Worm (Caenorhabditis elegans) whole organism, midembryonic: Measurements from ENCODE around the gene srp-8.

Experiments
- T22C8.4 ChIP-seq: fragments of 200-800 bp; sonication (Bioruptor generic); IDR thresholded peaks from 2 replicates; pipeline ENCODE4 v1.3.6; 2022; ENCODE audit warnings: missing genetic modification characterization, missing compliant biosample characterization
- cog-1 ChIP-seq: sonication (generic microtip); optimal IDR thresholded peaks from 2 replicates; lab custom pipeline; 2016; ENCODE audit warnings: missing genetic modification characterization, missing compliant biosample characterization
- flt-1 ChIP-seq: fragments of 200-800 bp; sonication (Bioruptor generic); IDR thresholded peaks from 2 replicates; pipeline ENCODE4 v1.3.6; 2022; ENCODE audit warnings: missing genetic modification characterization, missing compliant biosample characterization
- klf-2 ChIP-seq: fragments of 200-800 bp; sonication (Bioruptor generic); conservative IDR thresholded peaks from 2 replicates; pipeline ENCODE4 v1.3.6; 2022; ENCODE audit warnings: missing genetic modification reagents, missing genetic modification characterization, missing compliant biosample characterization
- med-1 ChIP-seq: sonication (generic microtip); optimal IDR thresholded peaks from 2 replicates; lab custom pipeline; 2017; ENCODE audit warnings: missing genetic modification characterization, mild to moderate bottlenecking, missing compliant biosample characterization, antibody characterized with exemption, missing genetic modification reagents; ENCODE audit not compliant: insufficient read depth
- ref-1 ChIP-seq: fragments of 200-800 bp; sonication (Bioruptor generic); conservative IDR thresholded peaks from 2 replicates; pipeline ENCODE4 v1.3.6; 2022; ENCODE audit warnings: missing genetic modification reagents, missing genetic modification characterization, missing compliant biosample characterization
- tab-1 ChIP-seq: fragments of 200-800 bp; sonication (Bioruptor generic); IDR thresholded peaks from 2 replicates; pipeline ENCODE4 v1.3.6; 2022; ENCODE audit warnings: missing genetic modification characterization, missing compliant biosample characterization
- ztf-23 ChIP-seq: fragments of 200-800 bp; sonication (Bioruptor generic); IDR thresholded peaks from 2 replicates; pipeline ENCODE4 v1.3.6; 2022; ENCODE audit warnings: missing genetic modification reagents, missing genetic modification characterization, missing compliant biosample characterization
- ztf-29 ChIP-seq: fragments of 200-800 bp; sonication (Bioruptor generic); IDR thresholded peaks from 2 replicates; pipeline ENCODE4 v1.3.6; 2022; ENCODE audit warnings: missing genetic modification reagents, missing genetic modification characterization, missing compliant biosample characterization

The srp-8 gene

DNA sequence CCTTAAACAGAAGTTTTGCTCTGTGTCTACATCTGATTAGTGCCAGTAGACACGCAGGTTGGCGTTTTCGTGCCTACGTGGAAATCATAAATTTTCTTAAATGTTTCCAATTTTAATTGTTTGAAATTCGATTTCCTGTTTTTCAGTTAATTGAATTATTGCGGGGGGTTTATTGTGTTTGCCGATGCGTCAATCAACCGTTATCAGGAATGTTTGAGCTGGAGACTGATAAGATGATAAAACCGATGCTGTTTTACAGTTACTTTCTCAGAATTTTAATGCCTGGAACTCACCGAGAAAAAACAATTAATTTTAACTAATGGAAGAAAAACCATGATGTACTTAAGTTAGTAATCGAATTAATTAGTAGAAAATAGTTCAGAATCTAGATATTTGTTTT, 33.6 kb downstream of the srp-8 start:
- no peak for TF ChIP-seq ref-1 (GFP tag; lab: Robert Waterston, UW)
- TF ChIP-seq med-1 (GFP tag; lab: Kevin White, UChicago): no peak
- TF ChIP-seq tab-1 (GFP tag; lab: Robert Waterston, UW): no peak
- TF ChIP-seq klf-2 (GFP tag; lab: Robert Waterston, UW): no peak
- no peak for TF ChIP-seq ztf-29 (GFP tag; lab: Robert Waterston, UW)
- no peak for TF ChIP-seq flt-1 (GFP tag; lab: Robert Waterston, UW)
- no peak for TF ChIP-seq cog-1 (tag; lab: Kevin White, UChicago)
- no peak for TF ChIP-seq ztf-23
- TF ChIP-seq T22C8.4 (GFP tag; lab: Robert Waterston, UW): no peak

ce11 chrV:8217661-8218265, 34.3 kb downstream of the srp-8 start, which contains the start of gene K07C11.8:
Gene K07C11.8, minus strand, starts transcription at chrV:8217884.
- TF ChIP-seq ztf-29 (GFP tag; lab: Robert Waterston, UW): no peak
- TF ChIP-seq ztf-23: no peak
- no peak for TF ChIP-seq klf-2 (GFP tag; lab: Robert Waterston, UW)
- no peak for TF ChIP-seq flt-1 (GFP tag; lab: Robert Waterston, UW)
- no peak for TF ChIP-seq ref-1 (GFP tag; lab: Robert Waterston, UW)
- no peak for TF ChIP-seq T22C8.4 (GFP tag; lab: Robert Waterston, UW)
- no peak for TF ChIP-seq med-1 (GFP tag; lab: Kevin White, UChicago)
- no peak for TF ChIP-seq cog-1 (tag; lab: Kevin White, UChicago)
- no peak for TF ChIP-seq tab-1 (GFP tag; lab: Robert Waterston, UW)

- TF ChIP-seq ztf-23: no peak
- no peak for TF ChIP-seq cog-1 (tag; lab: Kevin White, UChicago)
- TF ChIP-seq ref-1 (GFP tag; lab: Robert Waterston, UW): no peak
- TF ChIP-seq tab-1 (GFP tag; lab: Robert Waterston, UW): no peak
- TF ChIP-seq flt-1 (GFP tag; lab: Robert Waterston, UW): no peak
- no peak for TF ChIP-seq ztf-29 (GFP tag; lab: Robert Waterston, UW)
- no peak for TF ChIP-seq T22C8.4 (GFP tag; lab: Robert Waterston, UW)
- no peak for TF ChIP-seq med-1 (GFP tag; lab: Kevin White, UChicago)
- no peak for TF ChIP-seq klf-2 (GFP tag; lab: Robert Waterston, UW)
Measured at ce11 chrV:8219550-8219949, 36.1 kb downstream of the srp-8 start.

DNA sequence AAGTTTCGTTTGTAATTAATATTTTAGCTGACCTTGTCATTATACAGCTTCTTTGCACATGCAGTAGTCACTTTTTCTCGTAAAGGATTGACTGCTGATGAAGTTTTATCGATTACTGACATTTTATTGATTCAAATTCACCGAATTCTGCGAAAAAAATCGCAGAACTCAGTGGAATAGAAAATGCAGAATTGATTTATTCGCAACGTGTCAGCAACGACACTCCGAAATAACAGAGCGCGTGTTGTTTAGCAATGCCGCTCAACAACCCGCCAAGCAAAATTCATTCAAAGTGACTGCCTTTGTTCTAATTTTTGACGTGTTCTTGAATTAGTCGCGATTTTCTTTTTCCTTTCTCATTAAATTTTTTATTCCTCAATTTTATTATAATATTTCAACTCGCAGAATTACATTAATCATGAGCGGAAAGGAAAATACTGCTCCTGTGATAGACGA, 37.6 kb downstream of the srp-8 start, which contains the start of the genes cogc-6 and air-1:
TSS of gene cogc-6 (minus strand) at position 234 of the 456 bp plus-strand sequence.
TSS of gene air-1 (plus strand) at position 406 of the 456 bp plus-strand sequence.
- no peak for TF ChIP-seq klf-2 (GFP tag; lab: Robert Waterston, UW)
- TF ChIP-seq T22C8.4 (GFP tag; lab: Robert Waterston, UW): no peak
- TF ChIP-seq flt-1 (GFP tag; lab: Robert Waterston, UW): no peak
- TF ChIP-seq tab-1 (GFP tag; lab: Robert Waterston, UW): no peak
- no peak for TF ChIP-seq ztf-23
- TF ChIP-seq cog-1 (tag; lab: Kevin White, UChicago): no peak
- TF ChIP-seq med-1 (GFP tag; lab: Kevin White, UChicago): no peak
- no peak for TF ChIP-seq ref-1 (GFP tag; lab: Robert Waterston, UW)
- no peak for TF ChIP-seq ztf-29 (GFP tag; lab: Robert Waterston, UW)

DNA sequence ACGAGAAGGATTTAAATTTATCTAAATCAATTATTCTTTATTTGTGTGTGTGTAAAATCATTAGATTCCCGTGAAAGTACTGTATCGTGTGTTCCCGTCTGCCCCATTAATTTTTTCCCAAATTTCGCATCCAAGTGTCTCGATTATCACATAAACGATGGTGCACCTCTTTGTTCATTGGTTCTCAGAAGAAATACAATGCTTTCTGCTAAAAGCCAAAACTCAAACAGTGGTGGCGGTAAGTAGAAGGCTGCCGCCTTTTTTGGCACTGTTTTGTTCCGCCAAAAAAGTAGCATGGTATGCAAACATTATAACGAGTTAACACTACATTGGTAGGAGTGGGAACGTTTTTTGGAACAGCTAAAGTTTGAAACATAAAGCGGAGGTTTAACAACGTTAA, 39.9 kb downstream of the srp-8 start:
- TF ChIP-seq T22C8.4 (GFP tag; lab: Robert Waterston, UW) (no peak), klf-2 (GFP tag; lab: Robert Waterston, UW) (no peak), flt-1 (GFP tag; lab: Robert Waterston, UW) (no peak), med-1 (GFP tag; lab: Kevin White, UChicago) (no peak), ref-1 (GFP tag; lab: Robert Waterston, UW) (no peak), cog-1 (tag; lab: Kevin White, UChicago) (no peak), ztf-23 (no peak), tab-1 (GFP tag; lab: Robert Waterston, UW) (no peak), ztf-29 (GFP tag; lab: Robert Waterston, UW) (no peak)

ce11 chrV:8224634-8225033, 41.1 kb downstream of the srp-8 start, which contains the start of gene pax-1:
Gene pax-1, plus strand, starts transcription at chrV:8224934.
- TF ChIP-seq ztf-29 (GFP tag; lab: Robert Waterston, UW) (no peak), cog-1 (tag; lab: Kevin White, UChicago) (no peak), klf-2 (GFP tag; lab: Robert Waterston, UW) (no peak), T22C8.4 (GFP tag; lab: Robert Waterston, UW) (no peak), ref-1 (GFP tag; lab: Robert Waterston, UW) (no peak), med-1 (GFP tag; lab: Kevin White, UChicago) (no peak), ztf-23 (no peak), flt-1 (GFP tag; lab: Robert Waterston, UW) (no peak), tab-1 (GFP tag; lab: Robert Waterston, UW) (no peak)

DNA sequence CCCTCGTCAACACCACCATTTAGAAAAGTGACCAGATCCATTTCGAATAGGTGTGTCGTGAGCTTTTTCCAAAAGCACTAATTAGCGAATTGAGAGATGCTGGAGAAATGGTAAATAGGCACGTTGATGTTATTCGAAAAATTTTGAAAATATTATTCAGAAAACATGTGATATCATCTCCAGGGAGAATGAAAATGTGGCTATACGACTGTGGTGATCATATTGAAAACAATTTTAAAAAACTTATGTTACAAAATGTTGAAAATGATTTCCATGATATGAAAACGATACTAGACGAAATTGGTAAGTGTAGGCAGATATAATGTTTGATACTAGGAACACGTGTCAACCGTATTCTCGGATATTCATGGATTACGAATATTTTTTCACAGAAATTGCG, 43.3 kb downstream of the srp-8 start, which contains the start of gene K07C11.10:
TSS of gene K07C11.10 (minus strand) at position 101 of the 400 bp plus-strand sequence.
- TF ChIP-seq klf-2 (GFP tag; lab: Robert Waterston, UW): no peak
- no peak for TF ChIP-seq ref-1 (GFP tag; lab: Robert Waterston, UW)
- TF ChIP-seq cog-1 (tag; lab: Kevin White, UChicago): no peak
- TF ChIP-seq ztf-23: no peak
- no peak for TF ChIP-seq tab-1 (GFP tag; lab: Robert Waterston, UW)
- TF ChIP-seq med-1 (GFP tag; lab: Kevin White, UChicago): no peak

DNA sequence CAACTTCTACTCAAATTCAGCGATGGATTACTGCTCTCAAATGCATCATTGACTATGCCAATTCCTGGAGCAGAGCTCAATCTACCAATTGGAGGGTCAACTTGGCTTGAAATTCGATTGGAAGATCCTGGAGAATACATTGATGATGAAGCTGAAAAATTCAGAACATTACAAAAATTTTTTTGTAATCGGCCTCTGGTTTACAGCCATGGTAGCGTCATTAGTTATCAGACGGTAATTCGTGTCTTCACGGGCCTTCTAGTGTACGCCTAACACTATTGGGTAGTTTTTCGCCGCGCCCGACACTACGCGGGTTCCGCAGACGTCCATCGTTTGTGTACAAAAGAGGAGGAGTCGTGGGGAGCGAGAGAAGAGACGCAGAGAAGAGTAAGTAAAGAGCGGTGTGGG, 45.2 kb downstream of the srp-8 start:
- TF ChIP-seq cog-1 (tag; lab: Kevin White, UChicago): peak; percentile 24
- peak; percentile 69; the same call in 1 of the 2 replicates for TF ChIP-seq flt-1 (GFP tag; lab: Robert Waterston, UW)
- TF ChIP-seq ztf-29 (GFP tag; lab: Robert Waterston, UW): no peak
- TF ChIP-seq med-1 (GFP tag; lab: Kevin White, UChicago): no peak
- TF ChIP-seq ztf-23: peak; percentile 58; the same call in 1 of the 2 replicates
